Worm (Caenorhabditis elegans) whole organism, L4/young adult: ENCODE measurements around the gene mtcu-2.

Source experiments
- W03F9.2 ChIP-seq: fragments of 150-350 bp; optimal IDR thresholded peaks from 2 replicates; lab custom pipeline; 2014; ENCODE audit warnings: missing biosample characterization, missing genetic modification characterization
- dao-5 ChIP-seq: sonication (generic microtip); optimal IDR thresholded peaks from 2 replicates; lab custom pipeline; 2016; ENCODE audit warnings: missing genotype, missing genetic modification characterization, moderate library complexity, missing compliant biosample characterization
- him-1 ChIP-seq: sonication (generic microtip); optimal IDR thresholded peaks from 2 replicates; lab custom pipeline; 2016; ENCODE audit warnings: missing genotype, missing genetic modification reagents, missing genetic modification characterization, missing compliant biosample characterization

mtcu-2 gene

DNA sequence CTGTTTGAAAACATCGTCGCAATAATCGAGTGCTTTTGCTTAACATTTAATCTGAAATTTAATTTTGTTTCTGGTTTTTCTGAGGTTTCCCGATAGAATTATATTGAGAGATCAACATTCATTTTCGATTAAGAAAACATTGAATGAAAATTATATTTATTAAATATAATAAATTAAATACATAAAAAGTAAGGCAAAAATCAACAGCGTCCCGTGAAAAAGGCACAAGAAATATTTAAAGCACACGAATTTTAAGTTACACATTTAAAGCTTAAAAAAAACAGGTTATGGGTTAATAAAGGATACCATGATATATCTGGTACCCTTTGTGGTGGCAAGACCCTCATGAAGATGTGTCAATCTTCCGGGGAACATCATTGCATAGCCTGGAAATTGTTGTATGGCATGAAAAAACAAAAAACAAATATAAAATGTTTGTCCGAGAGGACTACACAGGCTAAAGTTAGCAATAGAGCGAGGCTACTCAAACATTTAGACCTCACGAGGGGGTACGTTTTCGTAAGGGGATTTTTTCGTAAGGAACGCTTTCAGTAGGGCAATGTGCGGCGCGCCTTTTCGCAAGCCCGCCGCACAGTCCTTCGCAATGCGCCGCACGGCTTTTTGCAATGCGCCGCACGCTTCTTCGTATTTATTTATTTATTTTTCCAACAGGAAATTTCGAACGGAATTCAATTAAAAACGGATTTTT, at the start of gene mtcu-2:
Gene mtcu-2, minus strand, starts transcription at position 51 of the 709 bp plus-strand sequence.
- TF ChIP-seq W03F9.2 (tag; lab: Kevin White, UChicago), result peak; percentile 40

DNA sequence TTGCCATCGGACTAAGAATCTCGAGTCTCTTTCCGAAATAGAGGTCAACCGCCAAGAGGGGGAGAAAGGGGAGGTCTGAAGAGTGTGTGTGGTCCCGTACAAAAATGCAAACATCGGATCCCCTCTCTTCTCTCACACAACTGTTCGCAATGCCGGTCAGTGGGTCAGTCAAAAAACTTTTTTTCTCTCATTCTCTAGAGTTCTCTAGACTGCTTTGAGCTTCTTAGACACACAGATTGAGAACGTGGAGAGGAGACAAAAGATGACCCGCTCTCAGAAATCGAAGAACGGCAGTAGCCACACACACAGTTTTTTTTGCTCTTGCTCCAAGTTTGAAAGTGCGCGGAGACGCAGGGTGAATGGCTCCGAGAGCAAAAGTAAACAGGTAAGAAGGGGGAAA, 42.8 kb upstream of the mtcu-2 start:
- no peak for TF ChIP-seq dao-5 (tag; lab: Kevin White, UChicago)
- TF ChIP-seq him-1 (tag; lab: Kevin White, UChicago), result no peak
- no peak for TF ChIP-seq W03F9.2 (tag; lab: Kevin White, UChicago)

DNA sequence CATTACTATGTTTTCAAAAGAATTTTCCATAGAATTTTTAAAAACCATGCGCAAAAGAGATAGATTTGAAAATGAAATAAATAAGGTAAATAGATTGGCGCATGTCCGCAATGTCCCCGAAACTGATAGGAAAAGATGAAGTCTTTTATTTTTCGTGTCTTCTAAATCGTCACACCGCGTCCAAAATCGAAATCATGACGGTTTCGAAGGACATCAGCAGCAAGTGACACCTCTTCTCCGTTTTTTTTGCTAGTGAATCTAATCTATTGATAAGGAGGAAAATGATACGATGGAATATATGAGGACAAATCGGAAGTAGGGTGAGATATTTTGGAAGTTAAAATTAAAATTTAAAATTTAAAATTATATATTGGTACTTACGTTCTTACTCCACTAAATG, 41.0 kb upstream of the mtcu-2 start:
- no peak for TF ChIP-seq him-1 (tag; lab: Kevin White, UChicago)
- no peak for TF ChIP-seq W03F9.2 (tag; lab: Kevin White, UChicago)

DNA sequence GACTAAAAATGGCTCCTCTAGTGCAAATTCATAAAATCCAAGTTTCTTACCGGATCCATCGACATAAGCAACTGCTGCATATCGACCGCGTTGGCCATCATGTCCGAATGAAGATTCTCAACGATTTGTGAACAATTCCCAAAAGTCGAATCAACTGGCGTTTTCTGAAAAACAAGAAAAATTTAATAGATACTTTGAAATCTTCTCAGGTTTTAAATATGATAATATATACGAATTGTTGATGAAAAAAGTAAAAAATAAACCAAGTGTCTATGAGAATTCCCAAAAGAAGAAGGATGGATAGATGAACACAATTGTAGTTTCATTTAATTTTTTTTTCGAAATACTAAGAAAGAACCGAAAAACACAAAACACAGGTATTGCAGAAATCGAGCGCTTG, 34.8 kb upstream of the mtcu-2 start, which contains the start of gene die-1:
Gene die-1, minus strand, starts transcription at position 101 of the 400 bp plus-strand sequence.
- TF ChIP-seq dao-5 (tag; lab: Kevin White, UChicago) (no peak), W03F9.2 (tag; lab: Kevin White, UChicago) (no peak), him-1 (tag; lab: Kevin White, UChicago) (no peak)

DNA sequence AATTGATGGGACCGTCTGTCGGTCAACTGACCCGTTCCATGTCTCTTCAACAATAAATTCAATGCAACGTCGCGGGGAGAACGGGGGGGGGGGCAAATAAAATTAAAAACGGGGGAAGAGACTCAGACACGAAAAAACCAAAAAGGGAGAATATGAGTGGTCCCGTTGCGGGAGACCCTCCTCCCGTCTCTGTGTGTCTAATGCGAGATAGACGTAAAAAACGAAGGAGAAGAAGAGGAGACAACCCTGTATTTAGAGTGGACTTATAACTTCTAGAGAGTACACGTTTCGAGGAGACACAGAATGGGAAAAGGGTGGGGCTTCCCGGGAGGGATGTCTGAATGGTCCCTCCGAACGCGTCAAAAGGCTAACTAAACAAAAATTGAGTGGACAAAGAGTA, 32.5 kb upstream of the mtcu-2 start:
- TF ChIP-seq dao-5 (tag; lab: Kevin White, UChicago) (no peak), him-1 (tag; lab: Kevin White, UChicago) (no peak), W03F9.2 (tag; lab: Kevin White, UChicago) (no peak)

DNA sequence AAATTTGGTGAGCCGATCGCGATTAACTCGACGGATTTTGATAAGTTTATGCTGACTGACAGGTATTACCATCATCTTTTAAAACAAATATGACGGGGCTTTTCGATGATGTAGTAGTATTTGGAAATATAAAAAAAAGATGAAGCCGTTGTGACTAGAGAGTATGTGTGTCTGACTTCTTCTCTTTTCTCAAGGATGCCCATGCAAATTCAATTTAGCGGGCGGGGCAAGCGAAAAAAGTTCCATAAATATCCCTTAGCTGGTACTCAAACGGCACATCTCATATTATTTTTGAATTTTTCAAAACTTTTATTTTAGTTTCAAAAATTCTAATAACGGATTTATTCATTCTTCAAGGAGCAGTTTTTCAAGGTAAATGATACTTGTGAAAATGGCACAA, 27.5 kb upstream of the mtcu-2 start, which contains the start of gene stg-1:
Gene stg-1, minus strand, starts transcription at position 153 of the 400 bp plus-strand sequence.
- TF ChIP-seq him-1 (tag; lab: Kevin White, UChicago), result no peak
- no peak for TF ChIP-seq dao-5 (tag; lab: Kevin White, UChicago)

DNA sequence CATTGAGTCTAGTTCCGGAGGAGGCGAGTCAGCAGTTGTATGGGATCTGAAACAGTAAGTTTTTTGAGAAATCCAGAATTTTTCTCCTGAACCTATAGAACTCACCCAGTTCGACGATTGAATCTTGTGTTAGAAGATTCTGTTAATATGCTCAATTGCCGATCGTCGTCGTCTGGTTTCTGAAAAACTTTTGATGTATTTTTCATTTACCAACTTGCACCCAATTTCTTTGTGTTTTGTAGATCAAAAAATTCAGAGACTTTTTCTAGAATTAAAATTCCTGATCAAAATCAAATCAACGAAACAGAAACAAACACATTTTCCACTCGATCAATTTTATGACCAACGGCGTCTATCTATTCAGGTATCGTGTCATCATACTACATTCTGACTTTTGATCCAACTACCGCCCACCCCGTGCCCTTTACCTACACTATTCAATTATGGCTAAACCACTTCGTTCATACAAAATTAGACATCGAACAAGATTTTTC, 23.6 kb upstream of the mtcu-2 start, which contains the start of gene C18D1.2:
Gene C18D1.2, plus strand, starts transcription at position 444 of the 494 bp plus-strand sequence.
- TF ChIP-seq dao-5 (tag; lab: Kevin White, UChicago) (no peak), him-1 (tag; lab: Kevin White, UChicago) (no peak), W03F9.2 (tag; lab: Kevin White, UChicago) (no peak)

DNA sequence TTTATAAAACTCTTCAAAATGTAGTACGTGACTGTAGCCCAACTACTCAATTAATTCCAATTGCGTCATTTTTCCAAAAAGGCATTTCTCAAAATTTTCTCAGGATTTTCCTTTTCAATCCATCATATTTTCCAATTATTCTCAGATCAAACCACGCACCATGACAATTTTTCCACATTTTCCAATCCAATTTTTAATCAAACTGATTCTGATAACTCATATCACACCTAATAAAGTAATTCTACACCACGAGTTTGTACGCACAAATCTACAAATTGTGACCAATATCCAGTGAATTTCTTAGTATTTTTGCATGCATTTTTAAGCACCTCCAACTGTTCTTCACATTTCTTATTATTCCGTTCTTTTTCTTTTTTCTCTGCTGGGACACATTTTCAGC, 18.5 kb upstream of the mtcu-2 start:
- TF ChIP-seq him-1 (tag; lab: Kevin White, UChicago) (no peak), dao-5 (tag; lab: Kevin White, UChicago) (no peak), W03F9.2 (tag; lab: Kevin White, UChicago) (no peak)

DNA sequence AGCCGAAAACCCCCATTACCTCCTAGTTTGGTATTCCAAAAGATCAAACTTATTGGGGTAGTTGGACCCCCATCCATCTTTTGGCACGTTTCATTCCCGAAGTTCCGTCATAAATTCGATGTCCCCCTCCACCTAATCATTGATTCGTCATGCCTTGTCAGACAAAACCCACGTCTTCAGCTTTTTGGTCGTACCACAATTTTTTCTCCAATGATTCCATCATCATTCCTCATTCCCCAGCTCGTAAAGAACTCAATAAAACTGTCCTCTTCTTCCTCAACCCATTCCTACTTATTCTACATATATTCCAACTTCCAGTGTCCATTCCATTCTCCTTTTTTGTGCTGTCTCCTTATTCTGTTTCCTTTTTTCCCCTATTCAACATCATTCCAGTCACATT, 15.6 kb upstream of the mtcu-2 start, which contains the start of gene flp-4:
Gene flp-4, plus strand, starts transcription at position 301 of the 400 bp plus-strand sequence.
- TF ChIP-seq dao-5 (tag; lab: Kevin White, UChicago) (no peak), him-1 (tag; lab: Kevin White, UChicago) (no peak), W03F9.2 (tag; lab: Kevin White, UChicago) (no peak)

DNA sequence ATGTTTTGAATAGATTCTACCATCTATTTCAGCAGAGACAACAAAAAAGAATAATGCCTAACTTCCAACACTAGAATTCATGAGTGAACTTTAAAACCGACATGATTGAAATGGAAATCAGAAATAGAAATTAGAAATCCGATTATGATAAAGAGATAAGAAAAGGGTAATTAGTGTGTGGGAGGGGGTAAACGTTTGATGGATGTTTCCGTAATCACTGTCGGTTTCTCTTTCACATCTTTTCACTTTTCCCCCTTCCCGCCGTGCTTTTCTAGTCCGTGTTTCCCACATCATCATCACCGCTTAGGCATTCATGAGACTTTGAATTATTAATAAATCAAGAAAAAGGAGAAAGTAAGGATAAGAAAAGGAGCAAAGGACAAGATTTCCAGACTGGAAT, 12.7 kb upstream of the mtcu-2 start:
- TF ChIP-seq W03F9.2 (tag; lab: Kevin White, UChicago) (no peak), him-1 (tag; lab: Kevin White, UChicago) (no peak), dao-5 (tag; lab: Kevin White, UChicago) (no peak)

DNA sequence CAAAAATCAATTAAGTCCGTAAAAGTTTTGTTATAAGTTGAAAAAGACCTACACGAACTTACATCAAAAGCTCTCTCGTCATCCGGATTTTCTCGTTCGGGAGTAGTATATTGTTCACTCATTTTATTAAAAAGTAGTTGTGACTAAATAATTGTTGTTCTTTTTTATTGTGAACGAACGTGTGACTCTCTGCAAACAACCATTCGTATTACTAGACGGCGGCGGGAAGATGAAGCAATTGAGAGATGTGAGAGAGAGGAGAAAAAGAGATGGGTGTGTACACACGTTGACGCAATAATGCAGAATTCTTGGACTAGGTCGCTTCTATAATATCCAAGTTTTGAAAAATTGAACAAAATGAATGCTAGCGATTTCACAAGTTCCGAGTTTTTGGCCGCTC, 11.9 kb upstream of the mtcu-2 start, which contains the start of the genes F52H3.11 and bath-38:
Gene F52H3.11, minus strand, starts transcription at position 203 of the 400 bp plus-strand sequence.
Gene bath-38, minus strand, starts transcription at position 310 of the 400 bp plus-strand sequence.
- TF ChIP-seq W03F9.2 (tag; lab: Kevin White, UChicago), result no peak

DNA sequence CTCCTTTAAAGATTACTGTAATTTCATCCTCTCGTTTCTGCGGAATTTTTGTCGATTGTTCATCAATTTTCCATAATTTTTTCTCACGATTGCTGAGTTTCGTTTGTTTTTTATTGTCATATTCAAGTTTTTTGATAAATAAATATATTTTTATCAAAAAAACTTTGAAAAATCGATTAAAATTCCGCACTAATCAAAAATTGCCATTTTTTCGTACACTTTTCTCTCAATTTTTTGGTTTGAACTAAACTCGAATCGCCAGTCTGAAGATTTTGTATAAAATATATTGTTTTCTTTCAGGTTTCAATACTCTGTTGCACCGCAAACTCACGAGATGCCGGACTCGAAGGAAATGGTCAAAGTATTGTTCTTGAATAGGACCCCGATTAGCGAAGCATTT, 7.8 kb upstream of the mtcu-2 start, which contains the start of gene ogr-2:
Gene ogr-2, plus strand, starts transcription at position 301 of the 400 bp plus-strand sequence.
- no peak for TF ChIP-seq dao-5 (tag; lab: Kevin White, UChicago)
- no peak for TF ChIP-seq him-1 (tag; lab: Kevin White, UChicago)
- no peak for TF ChIP-seq W03F9.2 (tag; lab: Kevin White, UChicago)

DNA sequence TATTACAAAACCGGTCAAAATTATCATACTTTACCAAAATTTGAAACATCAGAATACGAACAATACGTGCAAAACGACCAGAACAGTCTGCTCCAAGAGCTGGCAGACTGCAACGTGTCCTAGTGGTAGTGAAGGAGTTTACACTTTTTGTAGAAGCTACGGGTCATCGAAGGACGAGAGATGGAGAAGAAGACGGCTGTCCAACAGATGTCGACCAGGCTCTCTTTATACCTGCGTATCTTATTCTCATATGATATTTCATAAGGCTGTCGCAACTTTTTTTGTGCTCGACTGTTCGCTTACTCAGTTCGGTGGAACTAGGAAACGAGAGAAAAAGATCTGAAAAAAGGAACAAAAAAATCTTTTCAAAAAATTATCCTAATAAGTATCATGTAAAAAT, 6.8 kb upstream of the mtcu-2 start, which contains the start of gene let-268:
Gene let-268, minus strand, starts transcription at position 182 of the 400 bp plus-strand sequence.
- TF ChIP-seq dao-5 (tag; lab: Kevin White, UChicago) (no peak), W03F9.2 (tag; lab: Kevin White, UChicago) (no peak), him-1 (tag; lab: Kevin White, UChicago) (no peak)

DNA sequence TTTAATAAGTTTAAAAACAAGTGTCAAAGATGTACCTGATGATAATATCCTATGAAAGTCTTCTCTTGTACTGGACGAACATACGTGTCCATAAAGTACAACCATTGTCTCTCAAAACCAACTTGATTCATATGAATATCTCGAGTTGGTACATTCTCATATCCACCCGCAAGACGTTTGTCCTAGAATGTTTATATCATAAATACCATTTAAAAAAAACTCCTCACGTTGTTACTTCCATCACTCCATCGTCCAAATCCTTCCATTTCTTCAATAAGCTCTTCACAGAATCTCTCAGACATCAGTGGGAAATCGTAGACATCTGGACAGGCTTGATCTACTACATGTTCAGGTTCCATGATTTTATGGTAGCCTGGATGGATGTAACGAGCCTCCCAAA, 2.4 kb upstream of the mtcu-2 start:
- TF ChIP-seq dao-5 (tag; lab: Kevin White, UChicago) (no peak), W03F9.2 (tag; lab: Kevin White, UChicago) (no peak), him-1 (tag; lab: Kevin White, UChicago) (no peak)
